Worm (Caenorhabditis elegans) whole organism, L4 larva: Measurements from ENCODE around the gene srx-86.

Source experiments
- ceh-28 ChIP-seq: fragments of 150-350 bp; optimal IDR thresholded peaks from 2 replicates; lab custom pipeline; 2014; ENCODE audit warnings: missing biosample characterization, missing genetic modification reagents, missing genetic modification characterization
- ces-1 ChIP-seq: fragments of 150-350 bp; sonication (generic microtip); optimal IDR thresholded peaks from 4 replicates; lab custom pipeline; 2014; ENCODE audit warnings: missing biosample characterization, missing genetic modification reagents, missing genetic modification characterization
- dmd-9 ChIP-seq: fragments of 200-800 bp; sonication (Bioruptor generic); IDR thresholded peaks from 2 replicates; pipeline ENCODE4 v1.3.6; 2022; ENCODE audit warnings: missing genetic modification reagents, missing genetic modification characterization, missing compliant biosample characterization
- egl-27 ChIP-seq: sonication (generic microtip); optimal IDR thresholded peaks from 3 replicates; lab custom pipeline; 2017; ENCODE audit warnings: missing biosample characterization, missing genetic modification reagents, missing genetic modification characterization
- lin-39 ChIP-seq: fragments of 150-350 bp; optimal IDR thresholded peaks from 2 replicates; lab custom pipeline; 2014; ENCODE audit warnings: missing biosample characterization, missing genetic modification reagents, missing genetic modification characterization
- nhr-237 ChIP-seq: sonication (generic microtip); optimal IDR thresholded peaks from 2 replicates; lab custom pipeline; 2017; ENCODE audit warnings: missing biosample characterization, missing genetic modification characterization
- nhr-77 ChIP-seq: fragments of 150-350 bp; optimal IDR thresholded peaks from 2 replicates; lab custom pipeline; 2014; ENCODE audit warnings: missing biosample characterization, missing genetic modification characterization
- pha-4 ChIP-seq, 2 experiments: fragments of 150-350 bp in 1 of 2; fragments of 200-800 bp in 1 of 2; sonication (Bioruptor generic) in 1 of 2; IDR thresholded peaks in 1 of 2; optimal IDR thresholded peaks in 1 of 2; 2 replicates each; pipeline versions ENCODE4 v1.3.6 to Lab custom; 2014 to 2022; ENCODE audit warnings: missing genetic modification characterization in 2 of 2, missing genetic modification reagents in 2 of 2, missing biosample characterization in 1 of 2, missing compliant biosample characterization in 1 of 2
- saeg-2 ChIP-seq: fragments of 200-800 bp; sonication (Bioruptor generic); IDR thresholded peaks from 2 replicates; pipeline ENCODE4 v1.3.6; 2022; ENCODE audit warnings: missing genetic modification reagents, missing genetic modification characterization, missing compliant biosample characterization
- snpc-4 ChIP-seq: fragments of 150-350 bp; optimal IDR thresholded peaks from 2 replicates; lab custom pipeline; 2014; ENCODE audit warnings: missing biosample characterization, missing genetic modification characterization
- zfp-2 ChIP-seq: sonication (generic microtip); optimal IDR thresholded peaks from 2 replicates; lab custom pipeline; 2016; ENCODE audit warnings: mild to moderate bottlenecking, missing genetic modification characterization, missing compliant biosample characterization
- zfp-3 ChIP-seq: fragments of 200-800 bp; sonication (Bioruptor generic); conservative IDR thresholded peaks from 2 replicates; pipeline ENCODE4 v1.3.6; 2022; ENCODE audit warnings: missing genetic modification reagents, missing genetic modification characterization, missing compliant biosample characterization
- zip-11 ChIP-seq: fragments of 200-800 bp; sonication (Bioruptor generic); IDR thresholded peaks from 2 replicates; pipeline ENCODE4 v1.3.6; 2022; ENCODE audit warnings: missing genetic modification characterization, missing compliant biosample characterization
- ztf-7 ChIP-seq: fragments of 150-350 bp; optimal IDR thresholded peaks from 2 replicates; lab custom pipeline; 2014; ENCODE audit warnings: missing biosample characterization, missing genetic modification characterization

DNA sequence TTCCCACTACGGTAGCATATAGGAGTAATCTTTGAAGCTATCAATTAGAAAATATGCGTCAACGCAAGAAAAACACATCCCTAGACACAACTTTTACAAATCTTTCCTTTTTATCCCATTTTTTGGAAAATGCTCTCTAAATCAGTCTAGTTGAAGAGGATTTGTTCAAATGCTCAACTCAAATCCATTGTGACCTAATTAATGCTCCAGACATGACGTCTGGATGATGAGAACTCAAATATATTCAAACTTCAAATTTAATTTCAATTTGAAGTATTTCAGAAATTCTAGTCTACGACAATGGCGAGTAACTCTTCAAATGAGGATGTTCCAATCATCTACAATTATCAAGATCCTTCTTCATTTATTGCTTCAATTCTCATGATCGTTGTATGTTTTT is 10.4 kb upstream of the srx-86 start, which contains the start of gene srx-85:
- TF ChIP-seq ztf-7 (tag; lab: Kevin White, UChicago) (no peak), dmd-9 (GFP tag; lab: Robert Waterston, UW) (no peak), ceh-28 (tag; lab: Kevin White, UChicago) (no peak), ces-1 (GFP tag; lab: Kevin White, UChicago) (no peak), egl-27 (tag; lab: Kevin White, UChicago) (no peak), snpc-4 (no peak), nhr-237 (tag; lab: Kevin White, UChicago) (no peak), lin-39 (tag; lab: Kevin White, UChicago) (no peak), saeg-2 (GFP tag; lab: Robert Waterston, UW) (no peak), zip-11 (GFP tag; lab: Robert Waterston, UW) (no peak), zfp-2 (no peak), zfp-3 (GFP tag; lab: Robert Waterston, UW) (no peak), nhr-77 (tag; lab: Kevin White, UChicago) (no peak), pha-4 (GFP tag; IDR thresholded peaks at IDR 0.05; lab: Robert Waterston, UW) (no peak), pha-4 (tag; optimal IDR thresholded peaks at IDR 0.05; lab: Kevin White, UChicago) (no peak)
